Worm (Caenorhabditis elegans) whole organism, L1 larva: ENCODE measurements around the gene F46F2.5.
A peak's percentile ranks its signal among the peaks of the same experiment; 100 is the strongest.

Source experiments
- C04F5.9 ChIP-seq: sonication (generic microtip); optimal IDR thresholded peaks from 2 replicates; lab custom pipeline; 2016; ENCODE audit warnings: missing genetic modification characterization, missing compliant biosample characterization
- C16A3.4 ChIP-seq: fragments of 150-350 bp; optimal IDR thresholded peaks from 2 replicates; lab custom pipeline; 2014; ENCODE audit warnings: missing biosample characterization, missing genetic modification characterization
- Y116A8C.19 ChIP-seq: sonication (generic microtip); optimal IDR thresholded peaks from 2 replicates; lab custom pipeline; 2016; ENCODE audit warnings: missing compliant biosample characterization, missing genetic modification characterization, borderline replicate concordance
- aha-1 ChIP-seq: fragments of 150-350 bp; optimal IDR thresholded peaks from 2 replicates; lab custom pipeline; 2014; ENCODE audit warnings: missing biosample characterization, missing genetic modification characterization
- alr-1 ChIP-seq: fragments of 200-800 bp; sonication (Bioruptor generic); optimal IDR thresholded peaks from 2 replicates; lab custom pipeline; 2018; ENCODE audit warnings: borderline replicate concordance, mild to moderate bottlenecking, missing genetic modification characterization, missing compliant biosample characterization
- aly-2 ChIP-seq: fragments of 150-350 bp; optimal IDR thresholded peaks from 2 replicates; lab custom pipeline; 2014; ENCODE audit warnings: missing biosample characterization, missing genetic modification characterization
- ama-1 ChIP-seq: fragments of 150-350 bp; optimal IDR thresholded peaks from 2 replicates; lab custom pipeline; 2014
- blmp-1 ChIP-seq: fragments of 150-350 bp; optimal IDR thresholded peaks from 2 replicates; lab custom pipeline; 2014; ENCODE audit warnings: missing biosample characterization, missing genetic modification characterization
- ceh-63 ChIP-seq: fragments of 200-800 bp; sonication (Bioruptor generic); optimal IDR thresholded peaks from 2 replicates; lab custom pipeline; 2018; ENCODE audit warnings: mild to moderate bottlenecking, missing genetic modification characterization, missing compliant biosample characterization
- ceh-8 ChIP-seq: fragments of 200-800 bp; sonication (Bioruptor generic); optimal IDR thresholded peaks from 2 replicates; lab custom pipeline; 2018; ENCODE audit warnings: mild to moderate bottlenecking, missing genetic modification characterization, moderate library complexity, missing compliant biosample characterization
- ceh-90 ChIP-seq: sonication (generic microtip); optimal IDR thresholded peaks from 2 replicates; lab custom pipeline; 2016; ENCODE audit warnings: missing genetic modification characterization, missing compliant biosample characterization
- dsc-1 ChIP-seq: sonication (generic microtip); optimal IDR thresholded peaks from 2 replicates; lab custom pipeline; 2016; ENCODE audit warnings: mild to moderate bottlenecking, missing genetic modification characterization, missing compliant biosample characterization
- efl-1 ChIP-seq, 4 experiments: fragments of 150-350 bp; optimal IDR thresholded peaks in 3 of 4; peaks in 1 of 4; 1 replicate in 1 of 4; 2 replicates in 3 of 4; lab custom pipeline; 2014; ENCODE audit warnings: missing biosample characterization in 2 of 4, missing genetic modification characterization in 2 of 4, missing genetic modification reagents in 2 of 4
- efl-3 ChIP-seq: fragments of 200-800 bp; sonication (Bioruptor generic); optimal IDR thresholded peaks from 2 replicates; lab custom pipeline; 2018; ENCODE audit warnings: mild to moderate bottlenecking, missing genetic modification characterization, missing compliant biosample characterization
- egl-13 ChIP-seq: sonication (generic microtip); optimal IDR thresholded peaks from 2 replicates; lab custom pipeline; 2016; ENCODE audit warnings: missing genotype, missing genetic modification reagents, missing genetic modification characterization, missing compliant biosample characterization
- egl-27 ChIP-seq, 2 experiments: fragments of 150-350 bp in 1 of 2; sonication (generic microtip); optimal IDR thresholded peaks; 3 replicates each; lab custom pipeline; 2017 to 2018; ENCODE audit warnings: missing biosample characterization in 2 of 2, missing genetic modification characterization in 2 of 2, missing genetic modification reagents in 2 of 2
- elt-2 ChIP-seq: sonication (generic microtip); optimal IDR thresholded peaks from 2 replicates; lab custom pipeline; 2016; ENCODE audit warnings: missing genetic modification characterization, mild to moderate bottlenecking, inconsistent platforms, missing compliant biosample characterization, missing genetic modification reagents
- elt-3 ChIP-seq, 6 experiments: fragments of 150-350 bp in 1 of 6; sonication (generic microtip); optimal IDR thresholded peaks; 2 replicates each; lab custom pipeline; 2017 to 2018; ENCODE audit warnings: missing biosample characterization in 6 of 6, missing genetic modification characterization in 6 of 6, inconsistent platforms in 1 of 6
- ets-5 ChIP-seq: fragments of 200-800 bp; sonication (Bioruptor generic); IDR thresholded peaks from 2 replicates; pipeline ENCODE4 v1.3.6; 2022; ENCODE audit warnings: missing genetic modification characterization, missing compliant biosample characterization
- fkh-10 ChIP-seq: sonication (generic microtip); optimal IDR thresholded peaks from 2 replicates; lab custom pipeline; 2017; ENCODE audit warnings: missing biosample characterization, missing genetic modification reagents, missing genetic modification characterization
- fkh-4 ChIP-seq: sonication (generic microtip); optimal IDR thresholded peaks from 2 replicates; lab custom pipeline; 2016; ENCODE audit warnings: missing compliant biosample characterization, missing genetic modification characterization, borderline replicate concordance
- fkh-8 ChIP-seq: sonication (generic microtip); optimal IDR thresholded peaks from 2 replicates; lab custom pipeline; 2016; ENCODE audit warnings: mild to moderate bottlenecking, missing genetic modification characterization, missing compliant biosample characterization
- fos-1 ChIP-seq: fragments of 150-350 bp; optimal IDR thresholded peaks from 2 replicates; lab custom pipeline; 2014; ENCODE audit warnings: missing biosample characterization, missing genetic modification characterization
- hlh-17 ChIP-seq: fragments of 200-800 bp; sonication (Bioruptor generic); optimal IDR thresholded peaks from 2 replicates; lab custom pipeline; 2018; ENCODE audit warnings: missing genetic modification characterization, mild to moderate bottlenecking, missing compliant biosample characterization, moderate library complexity, borderline replicate concordance
- hlh-4 ChIP-seq: sonication (generic microtip); optimal IDR thresholded peaks from 2 replicates; lab custom pipeline; 2016; ENCODE audit warnings: mild to moderate bottlenecking, missing genetic modification characterization, missing compliant biosample characterization
- hpl-2 ChIP-seq: fragments of 150-350 bp; optimal IDR thresholded peaks from 2 replicates; lab custom pipeline; 2014; ENCODE audit warnings: missing biosample characterization, missing genetic modification reagents, missing genetic modification characterization
- jun-1 ChIP-seq: fragments of 150-350 bp; optimal IDR thresholded peaks from 2 replicates; lab custom pipeline; 2014; ENCODE audit warnings: missing biosample characterization, missing genetic modification reagents, missing genetic modification characterization
- lin-13 ChIP-seq: fragments of 150-350 bp; optimal IDR thresholded peaks from 2 replicates; lab custom pipeline; 2014; ENCODE audit warnings: missing biosample characterization, missing genetic modification reagents, missing genetic modification characterization
- lin-15B ChIP-seq: fragments of 150-350 bp; sonication (generic microtip); optimal IDR thresholded peaks from 3 replicates; lab custom pipeline; 2014; ENCODE audit warnings: missing biosample characterization, missing genetic modification characterization
- lin-39 ChIP-seq: fragments of 150-350 bp; optimal IDR thresholded peaks from 2 replicates; lab custom pipeline; 2014; ENCODE audit warnings: missing biosample characterization, missing genetic modification reagents, missing genetic modification characterization
- lir-3 ChIP-seq: sonication (generic microtip); optimal IDR thresholded peaks from 2 replicates; lab custom pipeline; 2016; ENCODE audit warnings: mild to moderate bottlenecking, missing genetic modification characterization, moderate library complexity, missing compliant biosample characterization; ENCODE audit not compliant: poor library complexity
- mdl-1 ChIP-seq, 2 experiments: fragments of 150-350 bp; optimal IDR thresholded peaks; 2 replicates each; lab custom pipeline; 2014 to 2017; ENCODE audit warnings: missing biosample characterization in 2 of 2, missing genetic modification characterization in 2 of 2, inconsistent platforms in 1 of 2
- mep-1 ChIP-seq: fragments of 150-350 bp; optimal IDR thresholded peaks from 2 replicates; lab custom pipeline; 2014; ENCODE audit warnings: missing biosample characterization, missing genetic modification characterization
- nhr-11 ChIP-seq: fragments of 150-350 bp; optimal IDR thresholded peaks from 2 replicates; lab custom pipeline; 2014; ENCODE audit warnings: missing biosample characterization, missing genetic modification characterization
- nhr-19 ChIP-seq: fragments of 200-800 bp; sonication (Bioruptor generic); conservative IDR thresholded peaks from 2 replicates; pipeline ENCODE4 v1.3.6; 2022; ENCODE audit warnings: missing genetic modification characterization, missing compliant biosample characterization
- nhr-20 ChIP-seq: sonication (generic microtip); optimal IDR thresholded peaks from 2 replicates; lab custom pipeline; 2016; ENCODE audit warnings: mild to moderate bottlenecking, missing genetic modification characterization, missing compliant biosample characterization
- nhr-47 ChIP-seq: sonication (generic microtip); optimal IDR thresholded peaks from 2 replicates; lab custom pipeline; 2016; ENCODE audit warnings: mild to moderate bottlenecking, missing genetic modification characterization, moderate library complexity, missing compliant biosample characterization
- nhr-76 ChIP-seq: sonication (generic microtip); optimal IDR thresholded peaks from 2 replicates; lab custom pipeline; 2017; ENCODE audit warnings: missing biosample characterization, missing genetic modification characterization
- nhr-77 ChIP-seq: fragments of 150-350 bp; optimal IDR thresholded peaks from 2 replicates; lab custom pipeline; 2014; ENCODE audit warnings: missing biosample characterization, missing genetic modification characterization
- nhr-84 ChIP-seq: sonication (generic microtip); optimal IDR thresholded peaks from 2 replicates; lab custom pipeline; 2017; ENCODE audit warnings: missing biosample characterization, missing genetic modification characterization
- nhr-85 ChIP-seq: sonication (generic microtip); peaks from one replicate; lab custom pipeline; 2016; ENCODE audit warnings: missing genetic modification characterization, inconsistent platforms, missing compliant biosample characterization
- pax-3 ChIP-seq: fragments of 200-800 bp; sonication (Bioruptor generic); optimal IDR thresholded peaks from 2 replicates; lab custom pipeline; 2018; ENCODE audit warnings: mild to moderate bottlenecking, missing genetic modification characterization, moderate library complexity, missing compliant biosample characterization
- pqm-1 ChIP-seq: sonication (generic microtip); optimal IDR thresholded peaks from 3 replicates; lab custom pipeline; 2017; ENCODE audit warnings: missing biosample characterization, missing genetic modification characterization
- rnt-1 ChIP-seq: sonication (generic microtip); optimal IDR thresholded peaks from 2 replicates; lab custom pipeline; 2016; ENCODE audit warnings: mild to moderate bottlenecking, missing genetic modification characterization, moderate library complexity, missing compliant biosample characterization
- skn-1 ChIP-seq: fragments of 150-350 bp; optimal IDR thresholded peaks from 2 replicates; lab custom pipeline; 2014; ENCODE audit warnings: missing biosample characterization, missing genetic modification characterization
- snpc-4 ChIP-seq: fragments of 150-350 bp; optimal IDR thresholded peaks from 2 replicates; lab custom pipeline; 2014; ENCODE audit warnings: missing biosample characterization, missing genetic modification characterization
- snu-23 ChIP-seq: sonication (generic microtip); optimal IDR thresholded peaks from 2 replicates; lab custom pipeline; 2016; ENCODE audit warnings: missing genetic modification characterization, missing compliant biosample characterization
- sup-37 ChIP-seq: fragments of 200-800 bp; sonication (Bioruptor generic); optimal IDR thresholded peaks from 2 replicates; lab custom pipeline; 2018; ENCODE audit warnings: mild to moderate bottlenecking, missing genetic modification characterization, missing compliant biosample characterization
- swsn-7 ChIP-seq: sonication (generic microtip); optimal IDR thresholded peaks from 2 replicates; lab custom pipeline; 2016; ENCODE audit warnings: missing genetic modification characterization, missing compliant biosample characterization
- tbx-2 ChIP-seq: sonication (generic microtip); optimal IDR thresholded peaks from 2 replicates; lab custom pipeline; 2016; ENCODE audit warnings: missing genetic modification characterization, missing compliant biosample characterization
- unc-130 ChIP-seq: fragments of 150-350 bp; optimal IDR thresholded peaks from 2 replicates; lab custom pipeline; 2017; ENCODE audit warnings: missing biosample characterization, missing genetic modification characterization, inconsistent platforms
- unc-30 ChIP-seq: sonication (generic microtip); optimal IDR thresholded peaks from 2 replicates; lab custom pipeline; 2017; ENCODE audit warnings: missing biosample characterization, missing genetic modification characterization
- zip-4 ChIP-seq: fragments of 200-800 bp; sonication (Bioruptor generic); optimal IDR thresholded peaks from 2 replicates; lab custom pipeline; 2018; ENCODE audit warnings: mild to moderate bottlenecking, missing genetic modification characterization, moderate library complexity, missing compliant biosample characterization

Gene F46F2.5

ce11 chrX:15281248-15281647, 18.7 kb downstream of the F46F2.5 start (continued):
- no peak for TF ChIP-seq aha-1 (tag; lab: Kevin White, UChicago)
- TF ChIP-seq ceh-63 = no peak
- TF ChIP-seq nhr-85 (tag; lab: Kevin White, UChicago) = no peak
- TF ChIP-seq rnt-1 = peak; percentile 8
- TF ChIP-seq tbx-2 = peak; percentile 16
- no peak for TF ChIP-seq unc-130 (tag; lab: Kevin White, UChicago)
- TF ChIP-seq alr-1 (tag; lab: Kevin White, UChicago) = no peak
- no peak for TF ChIP-seq egl-27 (tag; optimal IDR thresholded peaks at IDR 0.05; lab: Kevin White, UChicago)
- no peak for TF ChIP-seq fkh-10 (GFP tag; lab: Kevin White, UChicago)
- no peak for TF ChIP-seq egl-13 (tag; lab: Kevin White, UChicago)
- no peak for TF ChIP-seq sup-37 (GFP tag; lab: Kevin White, UChicago)
- peak; percentile 42 for TF ChIP-seq nhr-20 (tag; lab: Kevin White, UChicago)
- TF ChIP-seq lin-39 (tag; lab: Kevin White, UChicago) = no peak
- TF ChIP-seq nhr-84 = no peak
- TF ChIP-seq mdl-1 (tag; optimal IDR thresholded peaks at IDR 0.05; lab: Kevin White, UChicago) = peak in 1 of 2 experiments; percentile 53
- no peak for TF ChIP-seq ceh-90 (tag; lab: Kevin White, UChicago)
- TF ChIP-seq fos-1 (tag; lab: Kevin White, UChicago) = no peak
- TF ChIP-seq unc-30 (tag; lab: Kevin White, UChicago) = no peak
- no peak for TF ChIP-seq fkh-4
- peak in 1 of 2 experiments; percentile 8 for TF ChIP-seq efl-1 (optimal IDR thresholded peaks at IDR 0.05; lab: Kevin White, UChicago)
- TF ChIP-seq efl-1 (GFP tag; optimal IDR thresholded peaks at IDR 0.05 in 1 of 2; lab: Kevin White, UChicago) = no peak
- peak; percentile 49 for TF ChIP-seq snu-23 (GFP tag; lab: Kevin White, UChicago)
- TF ChIP-seq elt-3 (tag; optimal IDR thresholded peaks at IDR 0.05; lab: Kevin White, UChicago) = peak in 1 of 6 experiments; percentile 67
- TF ChIP-seq C16A3.4 (tag; lab: Kevin White, UChicago) = peak; percentile 13
- no peak for TF ChIP-seq dsc-1 (tag; lab: Kevin White, UChicago)
- no peak for TF ChIP-seq hlh-4 (tag; lab: Kevin White, UChicago)
- TF ChIP-seq lin-13 (GFP tag; lab: Kevin White, UChicago) = no peak
- TF ChIP-seq pqm-1 (tag; lab: Kevin White, UChicago) = no peak
- peak; percentile 83 for TF ChIP-seq blmp-1
- no peak for TF ChIP-seq elt-2
- TF ChIP-seq mep-1 = peak; percentile 35
- TF ChIP-seq nhr-76 (tag; lab: Kevin White, UChicago) = no peak
- TF ChIP-seq ets-5 (GFP tag; lab: Robert Waterston, UW) = no peak
- TF ChIP-seq C04F5.9 (tag; lab: Kevin White, UChicago) = no peak
- TF ChIP-seq swsn-7 (tag; lab: Kevin White, UChicago) = peak; percentile 17
- TF ChIP-seq lin-15B (tag; lab: Kevin White, UChicago) = no peak
- TF ChIP-seq nhr-77 (tag; lab: Kevin White, UChicago) = no peak
- no peak for TF ChIP-seq lir-3 (tag; lab: Kevin White, UChicago)
- TF ChIP-seq hpl-2 = no peak
- TF ChIP-seq jun-1 (tag; lab: Kevin White, UChicago) = peak; percentile 8
- no peak for TF ChIP-seq Y116A8C.19 (tag; lab: Kevin White, UChicago)
- no peak for TF ChIP-seq zip-4 (GFP tag; lab: Kevin White, UChicago)
- TF ChIP-seq fkh-8 (tag; lab: Kevin White, UChicago) = no peak
- no peak for TF ChIP-seq ceh-8
- peak; percentile 26 for TF ChIP-seq nhr-47
- peak; percentile 10 for TF ChIP-seq skn-1 (tag; lab: Kevin White, UChicago)
- no peak for TF ChIP-seq ama-1
- no peak for TF ChIP-seq nhr-11 (tag; lab: Kevin White, UChicago)
- TF ChIP-seq aly-2 = no peak
- no peak for TF ChIP-seq nhr-19 (GFP tag; lab: Robert Waterston, UW)
- no peak for TF ChIP-seq hlh-17
- TF ChIP-seq pax-3 (tag; lab: Kevin White, UChicago) = no peak
- no peak for TF ChIP-seq efl-3
- TF ChIP-seq snpc-4 (tag; lab: Kevin White, UChicago) = peak; percentile 37
